Worm (Caenorhabditis elegans) whole organism, L4 larva: ENCODE results near the gene F41E6.12.

Experiments
- D1046.2 ChIP-seq: fragments of 200-800 bp; sonication (Bioruptor generic); IDR thresholded peaks from 2 replicates; pipeline ENCODE4 v1.3.6; 2022; ENCODE audit warnings: missing genetic modification characterization, missing compliant biosample characterization
- ama-1 ChIP-seq: fragments of 150-350 bp; optimal IDR thresholded peaks from 2 replicates; lab custom pipeline; 2014; ENCODE audit warnings: inconsistent platforms, mixed read lengths
- ceh-82 ChIP-seq: sonication (generic microtip); optimal IDR thresholded peaks from 2 replicates; lab custom pipeline; 2017; ENCODE audit warnings: missing biosample characterization, missing genetic modification characterization
- dve-1 ChIP-seq: sonication (generic microtip); optimal IDR thresholded peaks from 2 replicates; lab custom pipeline; 2017; ENCODE audit warnings: antibody characterized with exemption, mild to moderate bottlenecking, missing genetic modification characterization, missing compliant biosample characterization; ENCODE audit not compliant: insufficient read depth
- fkh-10 ChIP-seq: fragments of 150-350 bp; optimal IDR thresholded peaks from 2 replicates; lab custom pipeline; 2014; ENCODE audit warnings: missing biosample characterization, missing genetic modification reagents, missing genetic modification characterization
- lsy-2 ChIP-seq, 2 experiments: fragments of 150-350 bp in 1 of 2; sonication (generic microtip) in 1 of 2; optimal IDR thresholded peaks; 2 replicates each; lab custom pipeline; 2014 to 2017; ENCODE audit warnings: missing biosample characterization in 2 of 2, missing genetic modification characterization in 2 of 2
- mdl-1 ChIP-seq, 2 experiments: fragments of 150-350 bp in 1 of 2; sonication (generic microtip) in 1 of 2; optimal IDR thresholded peaks; 2 replicates each; lab custom pipeline; 2014 to 2017; ENCODE audit warnings: missing biosample characterization in 2 of 2, missing genetic modification characterization in 2 of 2
- nhr-25 ChIP-seq: sonication (generic microtip); optimal IDR thresholded peaks from 2 replicates; lab custom pipeline; 2017; ENCODE audit warnings: missing genetic modification characterization, mild to moderate bottlenecking, missing compliant biosample characterization, antibody characterized with exemption, moderate library complexity, borderline replicate concordance; ENCODE audit not compliant: insufficient read depth
- pha-4 ChIP-seq, 2 experiments: fragments of 150-350 bp in 1 of 2; fragments of 200-800 bp in 1 of 2; sonication (Bioruptor generic) in 1 of 2; IDR thresholded peaks in 1 of 2; optimal IDR thresholded peaks in 1 of 2; 2 replicates each; pipeline versions ENCODE4 v1.3.6 to Lab custom; 2014 to 2022; ENCODE audit warnings: missing genetic modification characterization in 2 of 2, missing genetic modification reagents in 2 of 2, missing biosample characterization in 1 of 2, missing compliant biosample characterization in 1 of 2
- snpc-4 ChIP-seq: fragments of 150-350 bp; optimal IDR thresholded peaks from 2 replicates; lab custom pipeline; 2014; ENCODE audit warnings: missing biosample characterization, missing genetic modification characterization
- tra-1 ChIP-seq: fragments of 200-800 bp; sonication (Bioruptor generic); IDR thresholded peaks from 2 replicates; pipeline ENCODE4 v1.3.6; 2022; ENCODE audit warnings: missing genetic modification reagents, missing genetic modification characterization, missing compliant biosample characterization
- unc-130 ChIP-seq: sonication (generic microtip); optimal IDR thresholded peaks from 2 replicates; lab custom pipeline; 2016; ENCODE audit warnings: missing genetic modification reagents, missing genetic modification characterization, missing compliant biosample characterization
- unc-39 ChIP-seq: sonication (generic microtip); optimal IDR thresholded peaks from 2 replicates; lab custom pipeline; 2017; ENCODE audit warnings: missing biosample characterization, missing genetic modification characterization
- ztf-11 ChIP-seq: fragments of 150-350 bp; optimal IDR thresholded peaks from 2 replicates; lab custom pipeline; 2014; ENCODE audit warnings: missing biosample characterization, missing genetic modification characterization

- TF ChIP-seq tra-1 (GFP tag; lab: Robert Waterston, UW) (no peak), dve-1 (tag; lab: Kevin White, UChicago) (no peak), unc-130 (no peak), ceh-82 (tag; lab: Kevin White, UChicago) (no peak), fkh-10 (GFP tag; lab: Kevin White, UChicago) (no peak), D1046.2 (no peak), ama-1 (lab: Kevin White, UChicago) (no peak), lsy-2 (tag; optimal IDR thresholded peaks at IDR 0.05; lab: Kevin White, UChicago) (no peak), pha-4 (GFP tag; IDR thresholded peaks at IDR 0.05; lab: Robert Waterston, UW) (no peak), pha-4 (tag; optimal IDR thresholded peaks at IDR 0.05; lab: Kevin White, UChicago) (no peak), ztf-11 (tag; lab: Kevin White, UChicago) (no peak), snpc-4 (tag; lab: Kevin White, UChicago) (no peak), nhr-25 (tag; lab: Kevin White, UChicago) (no peak), mdl-1 (tag; optimal IDR thresholded peaks at IDR 0.05; lab: Kevin White, UChicago) (no peak), unc-39 (tag; lab: Kevin White, UChicago) (no peak)
Observed at ce11 chrV:8665765-8666164, 36.8 kb upstream of the F41E6.12 start, which contains the start of gene ZC190.4.
